Fruit fly (Drosophila melanogaster): ENCODE data around the gene Pus7.

DNA sequence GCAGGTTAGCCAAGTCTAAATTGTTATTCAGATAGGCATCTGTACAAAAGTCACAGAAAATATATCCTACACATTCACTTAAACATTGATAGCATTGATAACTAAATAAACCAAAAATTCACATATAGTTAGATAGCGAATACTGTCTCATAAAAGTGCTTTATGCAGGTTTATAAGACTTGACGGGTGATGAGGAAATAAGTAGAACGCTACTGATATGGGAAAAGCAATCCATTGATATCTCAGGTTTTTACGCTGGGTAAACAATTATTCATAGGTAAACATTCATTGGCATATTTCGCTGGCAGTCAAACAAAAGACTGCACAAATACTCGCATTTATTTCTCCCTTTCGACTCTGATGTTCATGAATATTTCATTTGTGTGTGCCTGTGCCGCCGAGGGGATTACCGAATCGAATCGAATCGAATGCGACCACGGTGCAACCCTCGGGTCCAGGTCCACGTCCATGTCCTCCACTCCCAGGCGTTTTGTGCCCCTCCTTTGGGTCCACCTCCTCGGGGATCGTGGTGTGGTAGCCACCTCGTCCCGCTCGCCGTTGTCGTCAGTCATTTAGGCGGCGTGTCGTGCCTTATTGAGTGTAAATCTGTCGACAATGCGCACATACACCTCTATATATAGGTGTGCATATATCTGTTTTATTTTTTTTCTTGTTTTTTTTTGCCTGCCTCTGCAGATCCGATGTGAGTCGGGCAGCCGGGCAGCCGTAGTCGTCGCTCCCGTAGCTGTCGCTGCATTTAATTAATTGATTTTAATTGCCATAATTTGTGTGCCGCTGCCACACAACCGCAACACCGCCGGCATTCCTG, 49.5 kb upstream of the Pus7 start:
- TF ChIP-seq CG6854 (GFP tag; optimal IDR thresholded peaks at IDR 0.05), result no peak
- no peak for TF ChIP-seq Sox102F (GFP tag; optimal IDR thresholded peaks at IDR 0.05)
- no peak for TF ChIP-seq Hr38 (GFP tag; optimal IDR thresholded peaks at IDR 0.05)
- peak; percentile 52 for TF ChIP-seq CG10669 (GFP tag; optimal IDR thresholded peaks at IDR 0.05)
- no peak for TF ChIP-seq CG6792 (GFP tag; optimal IDR thresholded peaks at IDR 0.05)
- TF ChIP-seq Blimp-1 (GFP tag; optimal IDR thresholded peaks at IDR 0.05), result no peak
- TF ChIP-seq lz (GFP tag; optimal IDR thresholded peaks at IDR 0.05), result peak; percentile 40
- peak; percentile 35 for TF ChIP-seq OdsH (GFP tag; optimal IDR thresholded peaks at IDR 0.05)

Measured in whole organism, prepupa.